Fruit fly (Drosophila melanogaster) whole organism: ENCODE data around the gene fax.

Experiments used
- CG8478 ChIP-seq: fragments of >200 bp; optimal IDR thresholded peaks from 2 replicates; lab custom pipeline; 2018; ENCODE audit warnings: inconsistent platforms
- Dll ChIP-seq: fragments of >200 bp; optimal IDR thresholded peaks from 2 replicates; lab custom pipeline; 2017
- psq ChIP-seq: fragments of >200 bp; optimal IDR thresholded peaks from 2 replicates; lab custom pipeline; 2017

- TF ChIP-seq psq (lab: Kevin White, UChicago) (no peak), CG8478 (lab: Kevin White, UChicago) (no peak), Dll (lab: Kevin White, UChicago) (no peak)
Measured at dm6 chr3L:16367240-16367639, 44.4 kb downstream of the fax start, which contains the start of gene Cpr72Ec.
